Worm (Caenorhabditis elegans): ENCODE data around the gene K09D9.9.

ce11 chrV:3970410-3970809 is 23.5 kb downstream of the K09D9.9 start, which contains the start of gene cyp-34A9:
- no peak for TF ChIP-seq attf-6 (GFP tag; IDR thresholded peaks at IDR 0.05)
- TF ChIP-seq chd-7 (tag; optimal IDR thresholded peaks at IDR 0.05) = no peak
- TF ChIP-seq dpl-1 (GFP tag; optimal IDR thresholded peaks at IDR 0.05) = no peak
- no peak for TF ChIP-seq hlh-26 (GFP tag; conservative IDR thresholded peaks at IDR 0.05)
- no peak for TF ChIP-seq sea-2 (GFP tag; IDR thresholded peaks at IDR 0.05)
- no peak for TF ChIP-seq snpc-4 (GFP tag; optimal IDR thresholded peaks at IDR 0.05)
- no peak for TF ChIP-seq snpc-4 (tag; optimal IDR thresholded peaks at IDR 0.05)
- TF ChIP-seq rcor-1 (GFP tag; IDR thresholded peaks at IDR 0.05) = no peak
- no peak for TF ChIP-seq ztf-3 (GFP tag; optimal IDR thresholded peaks at IDR 0.05)

Measured in whole organism, young adult.